Fruit fly (Drosophila melanogaster) whole organism, prepupa: ENCODE measurements around the gene Nna1.

ENCODE experiments used
- Blimp-1 ChIP-seq: fragments of 200-800 bp; sonication (Bioruptor generic); optimal IDR thresholded peaks from 3 replicates; lab custom pipeline; 2017; ENCODE audit warnings: missing biosample characterization, missing genetic modification characterization, mild to moderate bottlenecking, moderate library complexity, missing genetic modification reagents
- CG10631 ChIP-seq: fragments of 200-800 bp; sonication (Bioruptor generic); optimal IDR thresholded peaks from 2 replicates; lab custom pipeline; 2016; ENCODE audit warnings: missing biosample characterization, missing genetic modification characterization
- CG10669 ChIP-seq: fragments of 200-800 bp; sonication (Bioruptor generic); optimal IDR thresholded peaks from 3 replicates; lab custom pipeline; 2018; ENCODE audit warnings: missing biosample characterization, mild to moderate bottlenecking, missing genetic modification characterization, moderate library complexity
- CG11762 ChIP-seq: fragments of 200-800 bp; sonication (Bioruptor generic); optimal IDR thresholded peaks from 3 replicates; lab custom pipeline; 2016; ENCODE audit warnings: missing biosample characterization, missing genetic modification characterization; ENCODE audit not compliant: insufficient read depth
- CG15336 ChIP-seq: fragments of 200-800 bp; sonication (Bioruptor generic); IDR thresholded peaks from 2 replicates; pipeline ENCODE4 v1.3.6; 2022; ENCODE audit warnings: missing biosample characterization, missing genetic modification characterization
- CG1621 ChIP-seq: fragments of 200-800 bp; sonication (Bioruptor generic); optimal IDR thresholded peaks from 3 replicates; lab custom pipeline; 2018; ENCODE audit warnings: missing biosample characterization, mild to moderate bottlenecking, missing genetic modification characterization
- CG16779 ChIP-seq: fragments of 200-800 bp; sonication (Bioruptor generic); optimal IDR thresholded peaks from 3 replicates; lab custom pipeline; 2017; ENCODE audit warnings: missing biosample characterization, mild to moderate bottlenecking, missing genetic modification characterization
- CG3032 ChIP-seq: fragments of 200-800 bp; optimal IDR thresholded peaks from 2 replicates; lab custom pipeline; 2019; ENCODE audit warnings: missing biosample characterization, mild to moderate bottlenecking, missing genetic modification characterization, moderate library complexity
- CG31627 ChIP-seq: fragments of 200-800 bp; sonication (Bioruptor generic); optimal IDR thresholded peaks from 3 replicates; lab custom pipeline; 2016; ENCODE audit warnings: missing biosample characterization, missing genetic modification characterization
- CG34406 ChIP-seq: fragments of 200-800 bp; sonication (Bioruptor generic); optimal IDR thresholded peaks from 3 replicates; lab custom pipeline; 2016; ENCODE audit warnings: missing biosample characterization, missing genetic modification characterization
- CG3919 ChIP-seq: fragments of 200-800 bp; sonication (Bioruptor generic); optimal IDR thresholded peaks from 3 replicates; lab custom pipeline; 2016; ENCODE audit warnings: missing biosample characterization, missing genetic modification characterization
- CG4318 ChIP-seq: fragments of 200-800 bp; sonication (Bioruptor generic); optimal IDR thresholded peaks from 3 replicates; lab custom pipeline; 2017; ENCODE audit warnings: missing biosample characterization, mild to moderate bottlenecking, missing genetic modification characterization
- CG6792 ChIP-seq: fragments of 200-800 bp; sonication (Bioruptor generic); optimal IDR thresholded peaks from 3 replicates; lab custom pipeline; 2016; ENCODE audit warnings: missing biosample characterization, missing genetic modification characterization
- CG6808 ChIP-seq: fragments of 200-800 bp; sonication (Bioruptor generic); optimal IDR thresholded peaks from 3 replicates; lab custom pipeline; 2017; ENCODE audit warnings: missing biosample characterization, missing genetic modification characterization, mild to moderate bottlenecking, moderate library complexity, missing genetic modification reagents
- CG7368 ChIP-seq: fragments of 200-800 bp; sonication (Bioruptor generic); optimal IDR thresholded peaks from 3 replicates; lab custom pipeline; 2016; ENCODE audit warnings: missing biosample characterization, missing genetic modification characterization
- CG8119 ChIP-seq: fragments of 200-800 bp; sonication (Bioruptor generic); IDR thresholded peaks from 3 replicates; pipeline ENCODE4 v1.3.6; 2022; ENCODE audit warnings: missing biosample characterization, missing genetic modification characterization
- CG8632 ChIP-seq: fragments of 200-800 bp; sonication (Bioruptor generic); optimal IDR thresholded peaks from 3 replicates; lab custom pipeline; 2016; ENCODE audit warnings: missing biosample characterization, missing genetic modification characterization
- Eip75B ChIP-seq: fragments of 200-800 bp; sonication (Bioruptor generic); optimal IDR thresholded peaks from 3 replicates; lab custom pipeline; 2016; ENCODE audit warnings: missing biosample characterization, missing genetic modification characterization
- Eip78C ChIP-seq: fragments of 200-800 bp; sonication (Bioruptor generic); peaks from one replicate; lab custom pipeline; 2016; ENCODE audit warnings: missing biosample characterization, missing genetic modification characterization
- Eip93F ChIP-seq: fragments of 200-800 bp; sonication (Bioruptor generic); optimal IDR thresholded peaks from 2 replicates; lab custom pipeline; 2016; ENCODE audit warnings: missing biosample characterization, mild to moderate bottlenecking, missing genetic modification characterization
- Ets21C ChIP-seq: fragments of 200-800 bp; sonication (Bioruptor generic); optimal IDR thresholded peaks from 3 replicates; lab custom pipeline; 2016; ENCODE audit warnings: missing biosample characterization, missing genetic modification characterization
- Ets96B ChIP-seq: fragments of 200-800 bp; optimal IDR thresholded peaks from 2 replicates; lab custom pipeline; 2019; ENCODE audit warnings: missing biosample characterization, mild to moderate bottlenecking, missing genetic modification characterization, moderate library complexity
- Gug ChIP-seq: fragments of 200-800 bp; sonication (Bioruptor generic); IDR thresholded peaks from 2 replicates; pipeline ENCODE4 v1.3.6; 2022; ENCODE audit warnings: missing biosample characterization, missing genetic modification characterization
- Hr39 ChIP-seq: fragments of 200-800 bp; sonication (Bioruptor generic); optimal IDR thresholded peaks from 2 replicates; lab custom pipeline; 2016; ENCODE audit warnings: missing biosample characterization, missing genetic modification characterization
- Hr4 ChIP-seq: fragments of 200-800 bp; sonication (Bioruptor generic); optimal IDR thresholded peaks from 3 replicates; lab custom pipeline; 2016; ENCODE audit warnings: missing biosample characterization, missing genetic modification characterization
- Lpt ChIP-seq: fragments of 200-800 bp; sonication (Bioruptor generic); optimal IDR thresholded peaks from 3 replicates; lab custom pipeline; 2016; ENCODE audit warnings: missing biosample characterization, missing genetic modification characterization
- Met ChIP-seq: fragments of 200-800 bp; sonication (Bioruptor generic); optimal IDR thresholded peaks from 3 replicates; lab custom pipeline; 2016; ENCODE audit warnings: missing biosample characterization, missing genetic modification characterization
- OdsH ChIP-seq: fragments of 200-800 bp; sonication (Bioruptor generic); optimal IDR thresholded peaks from 3 replicates; lab custom pipeline; 2016; ENCODE audit warnings: missing biosample characterization, missing genetic modification characterization
- Smox ChIP-seq: fragments of 200-800 bp; sonication (Bioruptor generic); optimal IDR thresholded peaks from 3 replicates; lab custom pipeline; 2016; ENCODE audit warnings: missing biosample characterization, missing genetic modification characterization
- Sox102F ChIP-seq: fragments of 200-800 bp; sonication (Bioruptor generic); optimal IDR thresholded peaks from 2 replicates; lab custom pipeline; 2016; ENCODE audit warnings: missing biosample characterization, mild to moderate bottlenecking, missing genetic modification characterization
- Sox14 ChIP-seq: fragments of 200-800 bp; sonication (Bioruptor generic); optimal IDR thresholded peaks from 3 replicates; lab custom pipeline; 2016; ENCODE audit warnings: missing biosample characterization, missing genetic modification characterization
- Sox15 ChIP-seq: fragments of 200-800 bp; sonication (Bioruptor generic); optimal IDR thresholded peaks from 3 replicates; lab custom pipeline; 2016; ENCODE audit warnings: missing biosample characterization, missing genetic modification characterization
- achi ChIP-seq: fragments of 200-800 bp; sonication (Bioruptor generic); optimal IDR thresholded peaks from 3 replicates; lab custom pipeline; 2016; ENCODE audit warnings: missing biosample characterization, missing genetic modification characterization
- acj6 ChIP-seq: fragments of 200-800 bp; sonication (Bioruptor generic); optimal IDR thresholded peaks from 3 replicates; lab custom pipeline; 2016; ENCODE audit warnings: missing biosample characterization, missing genetic modification characterization
- cyc ChIP-seq: fragments of 200-800 bp; sonication (Bioruptor generic); optimal IDR thresholded peaks from 3 replicates; lab custom pipeline; 2016; ENCODE audit warnings: missing biosample characterization, missing genetic modification characterization
- dac ChIP-seq: fragments of 200-800 bp; sonication (Bioruptor generic); optimal IDR thresholded peaks from 2 replicates; lab custom pipeline; 2017; ENCODE audit warnings: missing biosample characterization, mild to moderate bottlenecking, missing genetic modification characterization
- dsx ChIP-seq: fragments of 200-800 bp; optimal IDR thresholded peaks from 3 replicates; lab custom pipeline; 2019; ENCODE audit warnings: missing biosample characterization, mild to moderate bottlenecking, missing genetic modification characterization, moderate library complexity; ENCODE audit not compliant: poor library complexity, severe bottlenecking
- eg ChIP-seq: fragments of 200-800 bp; sonication (Bioruptor generic); IDR thresholded peaks from 3 replicates; pipeline ENCODE4 v1.3.6; 2022; ENCODE audit warnings: missing biosample characterization, missing genetic modification characterization
- esn ChIP-seq: fragments of 200-800 bp; sonication (Bioruptor generic); optimal IDR thresholded peaks from 2 replicates; lab custom pipeline; 2016; ENCODE audit warnings: missing biosample characterization, mild to moderate bottlenecking, missing genetic modification characterization, moderate library complexity
- fd59A ChIP-seq: fragments of 200-800 bp; sonication (Bioruptor generic); optimal IDR thresholded peaks from 2 replicates; lab custom pipeline; 2017; ENCODE audit warnings: missing biosample characterization, mild to moderate bottlenecking, missing genetic modification characterization, missing genetic modification reagents
- fd85E ChIP-seq: fragments of 200-800 bp; sonication (Bioruptor generic); optimal IDR thresholded peaks from 3 replicates; lab custom pipeline; 2016; ENCODE audit warnings: missing biosample characterization, missing genetic modification characterization
- lz ChIP-seq: fragments of 200-800 bp; sonication (Bioruptor generic); optimal IDR thresholded peaks from 3 replicates; lab custom pipeline; 2016; ENCODE audit warnings: missing biosample characterization, missing genetic modification characterization
- net ChIP-seq: fragments of 200-800 bp; sonication (Bioruptor generic); optimal IDR thresholded peaks from 3 replicates; lab custom pipeline; 2016; ENCODE audit warnings: missing biosample characterization, missing genetic modification characterization
- pdm3 ChIP-seq: fragments of 200-800 bp; sonication (Bioruptor generic); optimal IDR thresholded peaks from 3 replicates; lab custom pipeline; 2016; ENCODE audit warnings: missing biosample characterization, missing genetic modification characterization
- ss ChIP-seq, 2 experiments: fragments of 200-800 bp; sonication (Bioruptor generic); optimal IDR thresholded peaks; 2 replicates in 1 of 2; 3 replicates in 1 of 2; lab custom pipeline; 2017 to 2018; ENCODE audit warnings: mild to moderate bottlenecking in 2 of 2, missing biosample characterization in 2 of 2, missing genetic modification characterization in 2 of 2, moderate library complexity in 1 of 2
- svp ChIP-seq: fragments of 200-800 bp; sonication (Bioruptor generic); peaks from one replicate; lab custom pipeline; 2016; ENCODE audit warnings: missing biosample characterization, missing genetic modification characterization
- topi ChIP-seq: fragments of 200-800 bp; sonication (Bioruptor generic); optimal IDR thresholded peaks from 3 replicates; lab custom pipeline; 2016; ENCODE audit warnings: missing biosample characterization, missing genetic modification characterization

Gene Nna1

DNA sequence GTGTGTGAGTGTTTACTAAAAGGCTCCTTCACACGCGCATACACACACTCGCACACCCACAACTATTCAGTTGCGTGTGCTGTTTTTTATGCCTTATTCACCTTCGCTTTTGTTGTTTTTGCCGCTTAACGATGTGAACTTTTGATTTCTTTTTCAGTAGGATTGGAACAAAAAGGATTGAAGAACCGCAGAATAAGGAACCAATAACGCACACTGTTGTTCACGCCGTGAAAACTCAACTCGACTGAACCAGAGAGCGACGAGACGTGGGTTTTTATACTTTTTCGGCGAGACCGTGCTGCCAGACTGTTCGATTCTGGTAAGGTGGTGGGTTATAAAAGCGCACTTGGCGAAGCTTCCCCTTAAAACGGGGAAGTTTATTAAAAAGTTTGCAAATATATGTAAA is 63.1 kb downstream of the Nna1 start, which contains the start of gene Pdcd4 (continued):
- TF ChIP-seq ss (GFP tag; optimal IDR thresholded peaks at IDR 0.05; lab: Kevin White, UChicago) (peak; percentile 85), esn (GFP tag; lab: Kevin White, UChicago) (peak; percentile 5), acj6 (GFP tag; lab: Kevin White, UChicago) (no peak), CG15336 (GFP tag; lab: Robert Waterston, UW) (peak; percentile 36; the same call in 1 of the 2 replicates), Sox102F (GFP tag; lab: Kevin White, UChicago) (peak; percentile 29), svp (GFP tag; lab: Kevin White, UChicago) (no peak), Sox15 (GFP tag; lab: Kevin White, UChicago) (no peak), Gug (GFP tag; lab: Robert Waterston, UW) (no peak), Eip93F (no peak), eg (GFP tag; lab: Robert Waterston, UW) (peak; percentile 75), topi (GFP tag; lab: Kevin White, UChicago) (peak; percentile 22), lz (GFP tag; lab: Kevin White, UChicago) (peak; percentile 22), CG10669 (GFP tag; lab: Kevin White, UChicago) (peak; percentile 64), Eip78C (GFP tag; lab: Kevin White, UChicago) (peak; percentile 36), Hr39 (no peak), CG16779 (peak; percentile 61), Smox (no peak), achi (GFP tag; lab: Kevin White, UChicago) (no peak), CG8119 (GFP tag; lab: Robert Waterston, UW) (no peak), CG34406 (peak; percentile 7), net (peak; percentile 18), dsx (GFP tag; lab: Kevin White, UChicago) (peak; percentile 76), Ets21C (no peak), OdsH (GFP tag; lab: Kevin White, UChicago) (no peak), Lpt (GFP tag; lab: Kevin White, UChicago) (no peak), Blimp-1 (GFP tag; lab: Kevin White, UChicago) (peak; percentile 66)

DNA sequence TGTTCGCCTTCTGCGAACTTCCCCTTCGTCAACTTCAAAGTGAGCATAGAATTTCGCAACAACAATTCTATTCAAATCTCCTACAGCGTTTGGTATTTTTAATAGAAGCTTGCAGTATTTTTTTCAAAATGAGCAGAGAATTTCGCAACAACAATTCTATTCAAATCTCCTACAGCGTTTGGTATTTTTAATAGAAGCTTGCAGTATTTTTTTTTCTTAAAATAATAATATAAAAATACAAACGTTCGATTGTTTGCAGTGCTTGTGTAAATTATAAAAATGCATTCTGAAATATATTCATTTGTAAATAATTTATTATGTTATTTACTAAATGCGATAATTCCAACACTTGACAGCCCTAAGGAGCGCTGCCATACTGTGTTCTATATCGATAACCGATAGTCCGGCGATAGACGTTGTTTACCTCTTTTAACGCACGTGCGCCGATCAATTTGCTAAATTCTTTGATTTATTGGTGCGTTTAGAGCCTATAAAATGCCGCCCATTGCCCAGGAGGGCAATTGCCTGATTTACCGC is 64.8 kb downstream of the Nna1 start, which contains the start of the genes CG32625 and Rtc1:
Gene CG32625, minus strand, starts transcription at position 51 of the 537 bp plus-strand sequence.
Gene Rtc1, plus strand, starts transcription at position 404 of the 537 bp plus-strand sequence.
- TF ChIP-seq dsx (GFP tag; lab: Kevin White, UChicago) (no peak), fd59A (no peak), CG31627 (GFP tag; lab: Kevin White, UChicago) (no peak), Smox (peak; percentile 44), CG11762 (GFP tag; lab: Kevin White, UChicago) (no peak), Ets21C (no peak), Met (peak; percentile 41), CG6792 (peak; percentile 1), CG8632 (GFP tag; lab: Kevin White, UChicago) (no peak), CG3919 (GFP tag; lab: Kevin White, UChicago) (peak; percentile 17), dac (GFP tag; lab: Kevin White, UChicago) (no peak), pdm3 (peak; percentile 28), net (no peak), eg (GFP tag; lab: Robert Waterston, UW) (peak; percentile 43; the same call in 1 of the 3 replicates), Eip93F (no peak), CG34406 (no peak), Eip75B (GFP tag; lab: Kevin White, UChicago) (no peak), CG3032 (tag; lab: Kevin White, UChicago) (peak; percentile 22), Sox102F (GFP tag; lab: Kevin White, UChicago) (no peak), CG4318 (GFP tag; lab: Kevin White, UChicago) (no peak), Hr39 (no peak), Blimp-1 (GFP tag; lab: Kevin White, UChicago) (no peak), CG10669 (GFP tag; lab: Kevin White, UChicago) (peak; percentile 8), CG6808 (GFP tag; lab: Kevin White, UChicago) (no peak), Sox14 (GFP tag; lab: Kevin White, UChicago) (no peak), cyc (GFP tag; lab: Kevin White, UChicago) (peak; percentile 8), topi (GFP tag; lab: Kevin White, UChicago) (peak; percentile 19), Eip78C (GFP tag; lab: Kevin White, UChicago) (peak; percentile 75), lz (GFP tag; lab: Kevin White, UChicago) (peak; percentile 18), Hr4 (GFP tag; lab: Kevin White, UChicago) (no peak), CG16779 (no peak), fd85E (no peak), Ets96B (peak; percentile 13), acj6 (GFP tag; lab: Kevin White, UChicago) (peak; percentile 38), CG8119 (GFP tag; lab: Robert Waterston, UW) (0 out of 3 replicates have a peak, but pooled peaks have one; percentile 21), CG7368 (GFP tag; lab: Kevin White, UChicago) (no peak), CG10631 (GFP tag; lab: Kevin White, UChicago) (peak; percentile 35), OdsH (GFP tag; lab: Kevin White, UChicago) (peak; percentile 46), CG1621 (tag; lab: Kevin White, UChicago) (no peak)
